Fruit fly (Drosophila melanogaster) whole organism, embryonic: ENCODE data around the gene CG11382.

ENCODE experiments used
- Atf3 ChIP-seq: fragments of 200-800 bp; sonication (Bioruptor generic); optimal IDR thresholded peaks from 3 replicates; lab custom pipeline; 2016; ENCODE audit warnings: missing biosample characterization, missing genetic modification characterization
- CG10147 ChIP-seq: fragments of 200-800 bp; sonication (Bioruptor generic); optimal IDR thresholded peaks from 2 replicates; lab custom pipeline; 2019; ENCODE audit warnings: missing biosample characterization, mild to moderate bottlenecking, missing genetic modification characterization, moderate library complexity
- CG11085 ChIP-seq: fragments of 200-800 bp; sonication (Bioruptor generic); IDR thresholded peaks from 2 replicates; pipeline ENCODE4 v1.3.6; 2022; ENCODE audit warnings: missing biosample characterization, missing genetic modification characterization
- CG11456 ChIP-seq: fragments of 200-800 bp; sonication (Bioruptor generic); IDR thresholded peaks from 3 replicates; pipeline ENCODE4 v1.3.6; 2022; ENCODE audit warnings: missing biosample characterization, missing genetic modification characterization
- CG11504 ChIP-seq: fragments of 200-800 bp; sonication (Bioruptor generic); optimal IDR thresholded peaks from 3 replicates; lab custom pipeline; 2019; ENCODE audit warnings: missing biosample characterization, mild to moderate bottlenecking, missing genetic modification characterization, moderate library complexity
- CG12659 ChIP-seq: fragments of 200-800 bp; sonication (Bioruptor generic); optimal IDR thresholded peaks from 3 replicates; lab custom pipeline; 2017; ENCODE audit warnings: mild to moderate bottlenecking, missing biosample characterization, missing genetic modification reagents, missing genetic modification characterization
- CG14014 ChIP-seq: fragments of 200-800 bp; sonication (Bioruptor generic); IDR thresholded peaks from 2 replicates; pipeline ENCODE4 v1.3.6; 2022; ENCODE audit warnings: missing biosample characterization, missing genetic modification characterization
- CG14667 ChIP-seq: fragments of 200-800 bp; sonication (Bioruptor generic); IDR thresholded peaks from 2 replicates; pipeline ENCODE4 v1.3.6; 2022; ENCODE audit warnings: missing biosample characterization, missing genetic modification characterization
- CG14965 ChIP-seq: fragments of 200-800 bp; sonication (Bioruptor generic); optimal IDR thresholded peaks from 2 replicates; lab custom pipeline; 2016; ENCODE audit warnings: missing biosample characterization, missing genetic modification characterization, borderline replicate concordance
- CG15073 ChIP-seq: fragments of 200-800 bp; sonication (Bioruptor generic); optimal IDR thresholded peaks from 2 replicates; lab custom pipeline; 2016; ENCODE audit warnings: missing biosample characterization, missing genetic modification characterization
- CG17385 ChIP-seq: fragments of 200-800 bp; sonication (Bioruptor generic); optimal IDR thresholded peaks from 3 replicates; lab custom pipeline; 2018; ENCODE audit warnings: missing biosample characterization, mild to moderate bottlenecking, missing genetic modification characterization
- CG1832 ChIP-seq: fragments of 200-800 bp; sonication (Bioruptor generic); optimal IDR thresholded peaks from 2 replicates; lab custom pipeline; 2017; ENCODE audit warnings: missing biosample characterization, mild to moderate bottlenecking, missing genetic modification characterization, inconsistent platforms
- CG30020 ChIP-seq: fragments of 200-800 bp; optimal IDR thresholded peaks from 2 replicates; lab custom pipeline; 2019; ENCODE audit warnings: missing biosample characterization, mild to moderate bottlenecking, missing genetic modification characterization, moderate library complexity
- CG30431 ChIP-seq: fragments of 200-800 bp; sonication (Bioruptor generic); optimal IDR thresholded peaks from 2 replicates; lab custom pipeline; 2017; ENCODE audit warnings: missing biosample characterization, missing genetic modification characterization
- CG3065 ChIP-seq: fragments of 200-800 bp; sonication (Bioruptor generic); optimal IDR thresholded peaks from 2 replicates; lab custom pipeline; 2016; ENCODE audit warnings: missing biosample characterization, missing genetic modification characterization
- CG33213 ChIP-seq: fragments of 200-800 bp; sonication (Bioruptor generic); optimal IDR thresholded peaks from 3 replicates; lab custom pipeline; 2016; ENCODE audit warnings: missing biosample characterization, missing genetic modification characterization
- CG34422 ChIP-seq: fragments of 200-800 bp; sonication (Bioruptor generic); IDR thresholded peaks from 3 replicates; pipeline ENCODE4 v1.3.6; 2022; ENCODE audit warnings: missing biosample characterization, missing genetic modification characterization
- CG4328 ChIP-seq: fragments of 200-800 bp; sonication (Bioruptor generic); optimal IDR thresholded peaks from 3 replicates; lab custom pipeline; 2017; ENCODE audit warnings: missing biosample characterization, missing genetic modification reagents, missing genetic modification characterization
- CG4404 ChIP-seq: fragments of 200-800 bp; sonication (Bioruptor generic); IDR thresholded peaks from 2 replicates; pipeline ENCODE4 v1.3.6; 2022; ENCODE audit warnings: missing biosample characterization, missing genetic modification characterization
- CG6175 ChIP-seq: fragments of 200-800 bp; sonication (Bioruptor generic); IDR thresholded peaks from 3 replicates; pipeline ENCODE4 v1.3.6; 2022; ENCODE audit warnings: missing biosample characterization, missing genetic modification characterization
- CG6765 ChIP-seq: fragments of 200-800 bp; sonication (Bioruptor generic); optimal IDR thresholded peaks from 3 replicates; lab custom pipeline; 2017; ENCODE audit warnings: missing biosample characterization, mild to moderate bottlenecking, missing genetic modification characterization
- CG7839 ChIP-seq: fragments of 200-800 bp; sonication (Bioruptor generic); optimal IDR thresholded peaks from 3 replicates; lab custom pipeline; 2018; ENCODE audit warnings: missing biosample characterization, mild to moderate bottlenecking, missing genetic modification characterization, moderate library complexity
- CG8359 ChIP-seq: fragments of 200-800 bp; sonication (Bioruptor generic); optimal IDR thresholded peaks from 2 replicates; lab custom pipeline; 2017; ENCODE audit warnings: missing biosample characterization, mild to moderate bottlenecking, missing genetic modification characterization, borderline replicate concordance
- CG8388 ChIP-seq: fragments of 200-800 bp; sonication (Bioruptor generic); optimal IDR thresholded peaks from 2 replicates; lab custom pipeline; 2019; ENCODE audit warnings: missing biosample characterization, mild to moderate bottlenecking, missing genetic modification characterization, moderate library complexity
- CG9727 ChIP-seq: fragments of 200-800 bp; sonication (Bioruptor generic); optimal IDR thresholded peaks from 3 replicates; lab custom pipeline; 2017; ENCODE audit warnings: missing biosample characterization, mild to moderate bottlenecking, missing genetic modification characterization
- Camta ChIP-seq: fragments of 200-800 bp; sonication (Bioruptor generic); optimal IDR thresholded peaks from 2 replicates; lab custom pipeline; 2016; ENCODE audit warnings: missing biosample characterization, missing genetic modification characterization
- Drgx ChIP-seq: fragments of 200-800 bp; sonication (Bioruptor generic); IDR thresholded peaks from 2 replicates; pipeline ENCODE4 v1.3.6; 2022; ENCODE audit warnings: missing biosample characterization, missing genetic modification characterization
- GATAe ChIP-seq: fragments of 200-800 bp; sonication (Bioruptor generic); conservative IDR thresholded peaks from 2 replicates; pipeline ENCODE4 v1.3.6; 2022; ENCODE audit warnings: missing biosample characterization, missing genetic modification characterization
- Hr51 ChIP-seq, 2 experiments: fragments of 200-800 bp; sonication (Bioruptor generic); optimal IDR thresholded peaks; 2 replicates in 1 of 2; 3 replicates in 1 of 2; lab custom pipeline; 2016 to 2018; ENCODE audit warnings: missing biosample characterization in 2 of 2, missing genetic modification characterization in 2 of 2, mild to moderate bottlenecking in 1 of 2, moderate library complexity in 1 of 2
- Kr ChIP-seq: fragments of 200-800 bp; sonication (Bioruptor generic); optimal IDR thresholded peaks from 2 replicates; lab custom pipeline; 2017; ENCODE audit warnings: missing biosample characterization, mild to moderate bottlenecking, missing genetic modification characterization
- MTF-1 ChIP-seq: fragments of 200-800 bp; sonication (Bioruptor generic); optimal IDR thresholded peaks from 2 replicates; lab custom pipeline; 2018; ENCODE audit warnings: missing biosample characterization, mild to moderate bottlenecking, missing genetic modification characterization, borderline replicate concordance
- Mrtf ChIP-seq: fragments of 200-800 bp; sonication (Bioruptor generic); IDR thresholded peaks from 3 replicates; pipeline ENCODE4 v1.3.6; 2022; ENCODE audit warnings: missing biosample characterization, missing genetic modification characterization
- Scr ChIP-seq: fragments of 200-800 bp; sonication (Bioruptor generic); IDR thresholded peaks from 2 replicates; pipeline ENCODE4 v1.3.6; 2022; ENCODE audit warnings: missing biosample characterization, missing genetic modification characterization; ENCODE audit not compliant: partially characterized antibody
- Trl ChIP-seq, 3 experiments: fragments of >200 bp in 2 of 3; fragments of 200-800 bp in 1 of 3; sonication (Bioruptor generic) in 1 of 3; optimal IDR thresholded peaks; 2 replicates in 1 of 3; 3 replicates in 2 of 3; lab custom pipeline; 2016 to 2017; ENCODE audit warnings: missing biosample characterization in 1 of 3, missing genetic modification characterization in 1 of 3
- Xrp1 ChIP-seq: fragments of 200-800 bp; sonication (Bioruptor generic); IDR thresholded peaks from 2 replicates; pipeline ENCODE4 v1.3.6; 2022; ENCODE audit warnings: missing biosample characterization, missing genetic modification characterization
- chm ChIP-seq: fragments of 200-800 bp; sonication (Bioruptor generic); IDR thresholded peaks from 2 replicates; pipeline ENCODE4 v1.3.6; 2022; ENCODE audit warnings: missing biosample characterization, missing genetic modification characterization
- corto ChIP-seq: fragments of 200-800 bp; sonication (Bioruptor generic); optimal IDR thresholded peaks from 2 replicates; lab custom pipeline; 2016; ENCODE audit warnings: missing biosample characterization, mild to moderate bottlenecking, missing genetic modification characterization, moderate library complexity
- crol ChIP-seq: fragments of 200-800 bp; sonication (Bioruptor generic); IDR thresholded peaks from 2 replicates; pipeline ENCODE4 v1.3.6; 2022; ENCODE audit warnings: missing biosample characterization, missing genetic modification characterization
- da ChIP-seq: fragments of 200-800 bp; sonication (Bioruptor generic); optimal IDR thresholded peaks from 2 replicates; lab custom pipeline; 2016; ENCODE audit warnings: missing biosample characterization, missing genetic modification characterization
- exex ChIP-seq: fragments of 200-800 bp; sonication (Bioruptor generic); optimal IDR thresholded peaks from 4 replicates; lab custom pipeline; 2018; ENCODE audit warnings: missing biosample characterization, mild to moderate bottlenecking, missing genetic modification characterization, moderate library complexity
- her ChIP-seq: fragments of 200-800 bp; sonication (Bioruptor generic); optimal IDR thresholded peaks from 2 replicates; lab custom pipeline; 2016; ENCODE audit warnings: missing biosample characterization, missing genetic modification characterization
- kah ChIP-seq: fragments of 200-800 bp; sonication (Bioruptor generic); optimal IDR thresholded peaks from 2 replicates; lab custom pipeline; 2018; ENCODE audit warnings: missing biosample characterization, mild to moderate bottlenecking, missing genetic modification characterization
- p53 ChIP-seq: fragments of 200-800 bp; sonication (Bioruptor generic); optimal IDR thresholded peaks from 2 replicates; lab custom pipeline; 2016; ENCODE audit warnings: missing biosample characterization, missing genetic modification characterization
- peb ChIP-seq: fragments of 200-800 bp; sonication (Bioruptor generic); IDR thresholded peaks from 2 replicates; pipeline ENCODE4 v1.3.6; 2022; ENCODE audit warnings: missing biosample characterization, missing genetic modification characterization
- pfk ChIP-seq: fragments of 200-800 bp; sonication (Bioruptor generic); optimal IDR thresholded peaks from 2 replicates; lab custom pipeline; 2018; ENCODE audit warnings: missing biosample characterization, mild to moderate bottlenecking, missing genetic modification characterization, moderate library complexity
- sr ChIP-seq: fragments of 200-800 bp; sonication (Bioruptor generic); IDR thresholded peaks from 3 replicates; pipeline ENCODE4 v1.3.6; 2022; ENCODE audit warnings: missing biosample characterization, missing genetic modification characterization
- usp ChIP-seq: fragments of >200 bp; optimal IDR thresholded peaks from 2 replicates; lab custom pipeline; 2017; ENCODE audit warnings: missing biosample characterization, missing genetic modification characterization

The CG11382 gene

DNA sequence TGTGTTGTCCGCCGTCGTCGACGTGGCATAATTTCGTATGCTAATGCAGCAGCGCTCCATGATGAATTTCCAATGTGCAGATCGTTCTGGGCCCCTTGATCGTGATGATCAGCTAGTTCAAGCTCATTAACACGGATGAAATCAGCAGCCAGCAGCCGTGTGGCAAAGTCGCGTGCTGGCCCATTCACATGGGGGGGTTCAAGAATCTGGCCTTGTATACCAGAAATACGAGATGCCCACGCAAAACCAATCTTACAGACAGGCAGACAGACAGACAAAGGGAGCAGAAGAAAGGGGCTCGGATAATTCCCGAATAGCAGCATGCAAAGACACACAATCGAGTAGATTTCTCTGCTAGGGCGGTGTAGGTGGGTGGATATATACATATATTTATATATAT is 19.8 kb downstream of the CG11382 start (continued):
- TF ChIP-seq CG12659 (GFP tag; lab: Kevin White, UChicago) (no peak), usp (no peak), CG6765 (no peak), Xrp1 (GFP tag; lab: Robert Waterston, UW) (no peak), CG15073 (GFP tag; lab: Kevin White, UChicago) (no peak), CG6175 (GFP tag; lab: Robert Waterston, UW) (no peak), Camta (no peak), CG8388 (GFP tag; lab: Kevin White, UChicago) (no peak), exex (tag; lab: Kevin White, UChicago) (no peak), sr (GFP tag; lab: Robert Waterston, UW) (peak; percentile 84), her (GFP tag; lab: Kevin White, UChicago) (no peak), CG8359 (GFP tag; lab: Kevin White, UChicago) (no peak), CG4404 (no peak), peb (GFP tag; lab: Robert Waterston, UW) (no peak), MTF-1 (GFP tag; lab: Kevin White, UChicago) (no peak), CG14014 (GFP tag; lab: Robert Waterston, UW) (no peak)

DNA sequence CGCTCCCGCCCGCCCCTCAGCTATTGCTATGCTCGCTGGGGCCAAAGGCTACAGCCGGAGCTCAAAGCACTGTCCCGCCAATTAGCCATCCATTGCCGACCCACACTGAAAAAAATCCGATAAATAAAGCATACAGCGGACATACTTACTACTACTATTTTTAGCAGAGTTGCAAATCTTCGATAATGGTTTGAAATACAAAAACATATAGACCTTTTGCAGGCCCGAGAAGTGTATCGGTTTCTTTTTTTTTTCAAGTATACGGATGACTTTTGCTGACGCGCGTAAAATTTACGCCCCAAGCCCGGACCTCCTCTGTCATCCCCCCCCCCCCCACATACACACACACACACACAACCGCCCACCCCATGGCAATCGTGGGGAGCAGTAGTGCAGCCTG is 21.9 kb downstream of the CG11382 start:
- TF ChIP-seq CG30020 (tag; lab: Kevin White, UChicago) (no peak), pfk (GFP tag; lab: Kevin White, UChicago) (no peak), CG14965 (GFP tag; lab: Kevin White, UChicago) (no peak), Drgx (GFP tag; lab: Robert Waterston, UW) (peak; percentile 62), CG34422 (GFP tag; lab: Robert Waterston, UW) (no peak), Mrtf (GFP tag; lab: Robert Waterston, UW) (no peak), chm (GFP tag; lab: Robert Waterston, UW) (no peak)

DNA sequence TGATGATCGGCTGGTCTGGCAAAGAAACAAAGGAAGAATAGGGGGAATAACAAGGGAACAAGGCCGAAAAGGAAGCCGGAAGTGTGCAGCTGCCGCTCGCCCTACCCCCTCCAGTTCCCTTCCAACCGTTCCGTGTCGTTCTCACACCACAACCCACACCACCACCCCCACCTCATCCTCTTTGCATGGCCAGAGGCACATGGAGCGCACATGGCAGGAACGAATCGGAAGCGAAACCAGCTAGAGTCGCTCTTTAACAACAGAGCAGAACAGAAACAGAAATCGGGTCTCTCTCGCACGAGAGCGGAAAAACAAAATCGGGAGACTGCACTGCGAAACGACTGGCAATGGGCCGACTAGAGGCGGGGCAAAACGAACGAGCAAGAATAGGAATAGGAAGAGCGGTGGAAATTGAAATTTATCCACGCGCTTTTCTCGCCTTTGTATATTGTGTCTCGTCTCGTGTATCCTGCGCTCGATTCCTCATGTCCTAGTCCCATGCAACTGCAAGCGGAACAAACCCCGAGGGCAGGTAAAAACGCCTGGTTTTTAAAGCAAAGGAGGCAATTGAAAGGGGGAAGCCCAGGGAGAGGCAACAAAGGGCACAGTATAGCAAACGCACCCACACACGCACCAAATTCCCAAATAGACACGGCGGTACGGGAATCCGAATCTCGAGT is 22.9 kb downstream of the CG11382 start:
- TF ChIP-seq CG4328 (no peak), CG1832 (GFP tag; lab: Kevin White, UChicago) (peak; percentile 18), Scr (GFP tag; lab: Robert Waterston, UW) (no peak), da (no peak), CG11504 (tag; lab: Kevin White, UChicago) (no peak), CG9727 (GFP tag; lab: Kevin White, UChicago) (no peak), CG33213 (GFP tag; lab: Kevin White, UChicago) (no peak), CG30431 (no peak), CG11085 (GFP tag; lab: Robert Waterston, UW) (no peak), GATAe (GFP tag; lab: Robert Waterston, UW) (no peak), crol (GFP tag; lab: Robert Waterston, UW) (peak; percentile 54), CG6765 (no peak), CG17385 (GFP tag; lab: Kevin White, UChicago) (no peak), CG3065 (GFP tag; lab: Kevin White, UChicago) (no peak), kah (no peak), Hr51 (GFP tag; optimal IDR thresholded peaks at IDR 0.05; lab: Kevin White, UChicago) (no peak), CG11456 (GFP tag; lab: Robert Waterston, UW) (no peak), corto (GFP tag; lab: Kevin White, UChicago) (no peak), CG8388 (GFP tag; lab: Kevin White, UChicago) (no peak), Atf3 (no peak), p53 (no peak), CG7839 (tag; lab: Kevin White, UChicago) (no peak), CG14667 (GFP tag; lab: Robert Waterston, UW) (no peak), Trl (optimal IDR thresholded peaks at IDR 0.05; lab: Kevin White, UChicago) (peak; percentile 48 to 66), Trl (GFP tag; optimal IDR thresholded peaks at IDR 0.05; lab: Kevin White, UChicago) (no peak), CG10147 (GFP tag; lab: Kevin White, UChicago) (no peak), Kr (GFP tag; lab: Kevin White, UChicago) (peak; percentile 62)
